Worm (Caenorhabditis elegans): ENCODE results near the gene fbxa-84.

Gene fbxa-84

DNA sequence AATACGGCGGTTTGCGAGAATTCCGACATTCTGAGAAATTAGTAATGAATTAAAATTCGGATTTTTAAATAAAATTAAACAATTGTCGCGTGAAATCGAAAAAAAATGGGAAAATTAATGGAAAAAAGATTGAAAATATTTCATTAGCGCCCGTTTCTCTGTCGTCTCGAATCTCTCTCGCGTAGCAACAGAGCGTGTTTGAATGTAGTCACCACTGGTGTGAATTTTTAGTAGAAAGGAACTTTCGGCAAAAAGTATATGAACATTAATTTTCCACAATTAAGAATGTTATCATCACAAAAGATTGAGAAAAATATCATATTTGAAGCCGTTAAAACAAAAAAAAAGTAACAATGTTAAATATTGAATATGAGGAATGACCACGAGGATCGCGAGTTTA, 45.5 kb upstream of the fbxa-84 start, which contains the start of gene aipl-1 (continued):
- TF ChIP-seq mab-9 (GFP tag; IDR thresholded peaks at IDR 0.05) (no peak), fkh-8 (tag; optimal IDR thresholded peaks at IDR 0.05) (peak; percentile 87), nhr-47 (tag; optimal IDR thresholded peaks at IDR 0.05) (peak; percentile 79), nhr-19 (GFP tag; conservative IDR thresholded peaks at IDR 0.05) (peak; percentile 72; the same call in 1 of the 2 replicates), ceh-82 (tag; optimal IDR thresholded peaks at IDR 0.05) (peak; percentile 79 to 92 (median 87)), dpl-1 (GFP tag; optimal IDR thresholded peaks at IDR 0.05) (peak; percentile 85 to 90 (median 87)), lin-14 (GFP tag; optimal IDR thresholded peaks at IDR 0.05) (peak; percentile 86), rnt-1 (tag; optimal IDR thresholded peaks at IDR 0.05) (peak; percentile 93), pax-3 (tag; optimal IDR thresholded peaks at IDR 0.05) (peak; percentile 89), ama-1 (optimal IDR thresholded peaks at IDR 0.05) (peak; percentile 26), zip-4 (GFP tag; optimal IDR thresholded peaks at IDR 0.05) (no peak), ceh-88 (GFP tag; IDR thresholded peaks at IDR 0.05) (peak; percentile 14; the same call in 1 of the 2 replicates), nhr-77 (tag; optimal IDR thresholded peaks at IDR 0.05) (peak; percentile 76), elt-2 (tag; optimal IDR thresholded peaks at IDR 0.05) (peak; percentile 21)

DNA sequence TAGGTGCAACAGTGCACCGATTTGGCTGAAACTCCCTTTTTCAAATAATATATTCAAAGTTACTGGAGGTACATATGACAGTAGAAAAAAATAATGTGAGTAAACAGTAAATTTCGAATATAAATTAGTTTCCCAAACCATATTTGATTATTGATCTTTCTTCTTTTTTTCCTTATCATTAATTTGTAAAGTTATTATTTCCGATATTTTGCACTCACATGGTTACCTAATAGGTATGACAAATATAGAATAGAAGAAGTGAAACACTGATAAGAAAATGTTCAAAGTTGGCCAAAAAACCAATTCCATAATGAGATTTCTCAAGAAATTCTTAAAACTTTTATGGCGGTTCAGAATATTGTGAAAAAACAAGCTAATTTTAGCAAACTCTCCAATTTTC, 42.4 kb upstream of the fbxa-84 start:
- peak; percentile 48 for TF ChIP-seq elt-2 (tag; optimal IDR thresholded peaks at IDR 0.05)
- peak in 1 of 2 experiments; percentile 17 for TF ChIP-seq lin-35 (GFP tag; optimal IDR thresholded peaks at IDR 0.05)
- TF ChIP-seq snu-23 (GFP tag; optimal IDR thresholded peaks at IDR 0.05) = no peak

- TF ChIP-seq dsc-1 (tag; optimal IDR thresholded peaks at IDR 0.05) (no peak), nhr-12 (tag; optimal IDR thresholded peaks at IDR 0.05) (no peak), elt-2 (tag; optimal IDR thresholded peaks at IDR 0.05) (no peak), irx-1 (tag; optimal IDR thresholded peaks at IDR 0.05) (no peak), vab-15 (tag; optimal IDR thresholded peaks at IDR 0.05) (no peak), nhr-77 (tag; optimal IDR thresholded peaks at IDR 0.05) (no peak), skn-1 (tag; optimal IDR thresholded peaks at IDR 0.05) (no peak), ceh-88 (GFP tag; IDR thresholded peaks at IDR 0.05) (no peak), nhr-19 (GFP tag; conservative IDR thresholded peaks at IDR 0.05) (no peak), lin-15B (tag; optimal IDR thresholded peaks at IDR 0.05) (no peak), lin-39 (tag; optimal IDR thresholded peaks at IDR 0.05) (no peak), C34B4.2 (tag; optimal IDR thresholded peaks at IDR 0.05) (no peak), unc-30 (tag; optimal IDR thresholded peaks at IDR 0.05) (no peak), snpc-4 (tag; optimal IDR thresholded peaks at IDR 0.05) (no peak), sox-4 (tag; optimal IDR thresholded peaks at IDR 0.05) (no peak), tbx-2 (tag; optimal IDR thresholded peaks at IDR 0.05) (no peak)
Measured at ce11 chrV:15140247-15140646, 42.0 kb upstream of the fbxa-84 start, which contains the start of gene K08F9.3. K08F9.3 (plus strand) TSS chrV:15140547.

- TF ChIP-seq lin-14 (GFP tag; optimal IDR thresholded peaks at IDR 0.05) = no peak
- no peak for TF ChIP-seq lir-3 (tag; optimal IDR thresholded peaks at IDR 0.05; ENCODE audit: poor library complexity)
- TF ChIP-seq hpl-2 (GFP tag; optimal IDR thresholded peaks at IDR 0.05) = no peak
- TF ChIP-seq nhr-237 (tag; optimal IDR thresholded peaks at IDR 0.05) = no peak
- TF ChIP-seq hlh-17 (GFP tag; optimal IDR thresholded peaks at IDR 0.05; ENCODE audit: borderline replicate concordance) = no peak
- TF ChIP-seq fkh-4 (tag; optimal IDR thresholded peaks at IDR 0.05; ENCODE audit: borderline replicate concordance) = no peak
- TF ChIP-seq lin-35 (GFP tag; optimal IDR thresholded peaks at IDR 0.05) = no peak
- TF ChIP-seq nhr-85 (tag) = no peak
- no peak for TF ChIP-seq pax-3 (tag; optimal IDR thresholded peaks at IDR 0.05)
- TF ChIP-seq C16A3.4 (tag; optimal IDR thresholded peaks at IDR 0.05) = no peak
- no peak for TF ChIP-seq ceh-82 (tag; optimal IDR thresholded peaks at IDR 0.05)
- no peak for TF ChIP-seq sup-37 (GFP tag; optimal IDR thresholded peaks at IDR 0.05)
- TF ChIP-seq dpl-1 (GFP tag; optimal IDR thresholded peaks at IDR 0.05) = no peak
Measured at ce11 chrV:15143285-15143684, 39.0 kb upstream of the fbxa-84 start, which contains the start of gene K08F9.1. K08F9.1 (minus strand) TSS chrV:15143385.

Data from whole organism, L1 larva.